Worm (Caenorhabditis elegans) whole organism, L1 larva: ENCODE measurements around the gene C35A5.11.

Experiments
- fkh-10 ChIP-seq: sonication (generic microtip); optimal IDR thresholded peaks from 2 replicates; lab custom pipeline; 2017; ENCODE audit warnings: missing biosample characterization, missing genetic modification reagents, missing genetic modification characterization
- pqm-1 ChIP-seq: sonication (generic microtip); optimal IDR thresholded peaks from 3 replicates; lab custom pipeline; 2017; ENCODE audit warnings: missing biosample characterization, missing genetic modification characterization
- unc-62 ChIP-seq: fragments of 150-350 bp; optimal IDR thresholded peaks from 2 replicates; lab custom pipeline; 2014; ENCODE audit warnings: missing biosample characterization, missing genetic modification reagents, missing genetic modification characterization

ce11 chrV:10463276-10463675 is 39.6 kb downstream of the C35A5.11 start, which contains the start of gene F22E12.3:
- TF ChIP-seq pqm-1 (tag; lab: Kevin White, UChicago) (no peak), unc-62 (GFP tag; lab: Kevin White, UChicago) (no peak), fkh-10 (no peak)
